Fruit fly (Drosophila melanogaster) whole organism, embryonic: ENCODE measurements around the gene Nxf3.

ENCODE experiments used
- Ada2b ChIP-seq: fragments of 200-800 bp; sonication (Bioruptor generic); IDR thresholded peaks from 2 replicates; pipeline ENCODE4 v1.3.6; 2022; ENCODE audit warnings: missing biosample characterization, missing genetic modification characterization
- Blimp-1 ChIP-seq: fragments of 200-800 bp; sonication (Bioruptor generic); optimal IDR thresholded peaks from 3 replicates; lab custom pipeline; 2018; ENCODE audit warnings: missing biosample characterization, missing genetic modification characterization, mild to moderate bottlenecking, moderate library complexity, missing genetic modification reagents
- CG10274 ChIP-seq: fragments of 200-800 bp; sonication (Bioruptor generic); optimal IDR thresholded peaks from 3 replicates; lab custom pipeline; 2017; ENCODE audit warnings: missing biosample characterization, mild to moderate bottlenecking, missing genetic modification characterization
- CG10366 ChIP-seq: fragments of 200-800 bp; sonication (Bioruptor generic); IDR thresholded peaks from 2 replicates; pipeline ENCODE4 v1.3.6; 2022; ENCODE audit warnings: missing biosample characterization, missing genetic modification characterization
- CG10543 ChIP-seq: fragments of 200-800 bp; sonication (Bioruptor generic); optimal IDR thresholded peaks from 3 replicates; lab custom pipeline; 2017; ENCODE audit warnings: missing biosample characterization, mild to moderate bottlenecking, missing genetic modification characterization, moderate library complexity
- CG10959 ChIP-seq: fragments of 200-800 bp; sonication (Bioruptor generic); IDR thresholded peaks from 2 replicates; pipeline ENCODE4 v1.3.6; 2022; ENCODE audit warnings: missing biosample characterization, missing genetic modification characterization
- CG11247 ChIP-seq: fragments of 200-800 bp; sonication (Bioruptor generic); IDR thresholded peaks from 2 replicates; pipeline ENCODE4 v1.3.6; 2022; ENCODE audit warnings: missing biosample characterization, missing genetic modification characterization
- CG11695 ChIP-seq: fragments of 200-800 bp; sonication (Bioruptor generic); IDR thresholded peaks from 3 replicates; pipeline ENCODE4 v1.3.6; 2022; ENCODE audit warnings: missing biosample characterization, missing genetic modification characterization
- CG12155 ChIP-seq: fragments of 200-800 bp; sonication (Bioruptor generic); optimal IDR thresholded peaks from 3 replicates; lab custom pipeline; 2016; ENCODE audit warnings: missing biosample characterization, missing genetic modification characterization
- CG12659 ChIP-seq: fragments of 200-800 bp; sonication (Bioruptor generic); optimal IDR thresholded peaks from 3 replicates; lab custom pipeline; 2017; ENCODE audit warnings: mild to moderate bottlenecking, missing biosample characterization, missing genetic modification reagents, missing genetic modification characterization
- CG14441 ChIP-seq: fragments of 200-800 bp; sonication (Bioruptor generic); IDR thresholded peaks from 2 replicates; pipeline ENCODE4 v1.3.6; 2022; ENCODE audit warnings: missing biosample characterization, missing genetic modification characterization
- CG15514 ChIP-seq: fragments of 200-800 bp; sonication (Bioruptor generic); optimal IDR thresholded peaks from 3 replicates; lab custom pipeline; 2017; ENCODE audit warnings: missing biosample characterization, missing genetic modification characterization, mild to moderate bottlenecking, moderate library complexity, missing genetic modification reagents
- CG16779 ChIP-seq: fragments of 200-800 bp; sonication (Bioruptor generic); IDR thresholded peaks from 2 replicates; pipeline ENCODE4 v1.3.6; 2022; ENCODE audit warnings: missing biosample characterization, missing genetic modification characterization
- CG18476 ChIP-seq: fragments of 200-800 bp; sonication (Bioruptor generic); optimal IDR thresholded peaks from 2 replicates; lab custom pipeline; 2016; ENCODE audit warnings: missing biosample characterization, mild to moderate bottlenecking, missing genetic modification characterization
- CG32532 ChIP-seq: fragments of 200-800 bp; sonication (Bioruptor generic); IDR thresholded peaks from 2 replicates; pipeline ENCODE4 v1.3.6; 2022; ENCODE audit warnings: missing biosample characterization, missing genetic modification characterization
- CG32772 ChIP-seq: fragments of 200-800 bp; sonication (Bioruptor generic); IDR thresholded peaks from 2 replicates; pipeline ENCODE4 v1.3.6; 2022; ENCODE audit warnings: missing biosample characterization, missing genetic modification characterization
- CG4730 ChIP-seq: fragments of 200-800 bp; sonication (Bioruptor generic); IDR thresholded peaks from 2 replicates; pipeline ENCODE4 v1.3.6; 2022; ENCODE audit warnings: missing biosample characterization, missing genetic modification characterization
- CG6765 ChIP-seq: fragments of 200-800 bp; sonication (Bioruptor generic); optimal IDR thresholded peaks from 3 replicates; lab custom pipeline; 2017; ENCODE audit warnings: missing biosample characterization, mild to moderate bottlenecking, missing genetic modification characterization
- Chrac-16 ChIP-seq: fragments of 200-800 bp; sonication (Bioruptor generic); optimal IDR thresholded peaks from 3 replicates; lab custom pipeline; 2016; ENCODE audit warnings: missing biosample characterization, missing genetic modification characterization
- Dek ChIP-seq: fragments of 200-800 bp; sonication (Bioruptor generic); optimal IDR thresholded peaks from 3 replicates; lab custom pipeline; 2019; ENCODE audit warnings: missing biosample characterization, mild to moderate bottlenecking, missing genetic modification characterization, moderate library complexity
- Fer1 ChIP-seq: fragments of 200-800 bp; sonication (Bioruptor generic); optimal IDR thresholded peaks from 2 replicates; lab custom pipeline; 2017; ENCODE audit warnings: missing biosample characterization, mild to moderate bottlenecking, missing genetic modification characterization
- GATAe ChIP-seq: fragments of 200-800 bp; sonication (Bioruptor generic); conservative IDR thresholded peaks from 2 replicates; pipeline ENCODE4 v1.3.6; 2022; ENCODE audit warnings: missing biosample characterization, missing genetic modification characterization
- H2.0 ChIP-seq: fragments of 200-800 bp; sonication (Bioruptor generic); IDR thresholded peaks from 2 replicates; pipeline ENCODE4 v1.3.6; 2022; ENCODE audit warnings: missing biosample characterization, missing genetic modification characterization
- Hr3 ChIP-seq: fragments of 200-800 bp; sonication (Bioruptor generic); optimal IDR thresholded peaks from 3 replicates; lab custom pipeline; 2016; ENCODE audit warnings: missing biosample characterization, missing genetic modification characterization
- Hsf ChIP-seq: fragments of 200-800 bp; sonication (Bioruptor generic); optimal IDR thresholded peaks from 3 replicates; lab custom pipeline; 2016; ENCODE audit warnings: missing biosample characterization, missing genetic modification characterization
- Mad ChIP-seq: fragments of 200-800 bp; sonication (Bioruptor generic); optimal IDR thresholded peaks from 2 replicates; lab custom pipeline; 2016; ENCODE audit warnings: missing biosample characterization, missing genetic modification characterization
- Meics ChIP-seq: fragments of 200-800 bp; sonication (Bioruptor generic); optimal IDR thresholded peaks from 2 replicates; lab custom pipeline; 2017; ENCODE audit warnings: missing biosample characterization, mild to moderate bottlenecking, missing genetic modification characterization
- Mrtf ChIP-seq: fragments of 200-800 bp; sonication (Bioruptor generic); IDR thresholded peaks from 3 replicates; pipeline ENCODE4 v1.3.6; 2022; ENCODE audit warnings: missing biosample characterization, missing genetic modification characterization
- Nf-YA ChIP-seq: fragments of 200-800 bp; sonication (Bioruptor generic); IDR thresholded peaks from 2 replicates; pipeline ENCODE4 v1.3.6; 2022; ENCODE audit warnings: missing biosample characterization, missing genetic modification characterization
- Oaz ChIP-seq: fragments of 200-800 bp; sonication (Bioruptor generic); IDR thresholded peaks from 2 replicates; pipeline ENCODE4 v1.3.6; 2022; ENCODE audit warnings: missing biosample characterization, missing genetic modification characterization
- Sox100B ChIP-seq: fragments of 200-800 bp; sonication (Bioruptor generic); optimal IDR thresholded peaks from 3 replicates; lab custom pipeline; 2018; ENCODE audit warnings: missing biosample characterization, mild to moderate bottlenecking, missing genetic modification characterization
- bsh ChIP-seq, 2 experiments: fragments of 200-800 bp; sonication (Bioruptor generic); optimal IDR thresholded peaks; 2 replicates each; lab custom pipeline; 2017 to 2018; ENCODE audit warnings: mild to moderate bottlenecking in 2 of 2, missing biosample characterization in 2 of 2, missing genetic modification characterization in 2 of 2, moderate library complexity in 1 of 2
- crc ChIP-seq: fragments of 200-800 bp; sonication (Bioruptor generic); optimal IDR thresholded peaks from 2 replicates; lab custom pipeline; 2016; ENCODE audit warnings: missing biosample characterization, missing genetic modification characterization
- dmrt11E ChIP-seq: fragments of 200-800 bp; sonication (Bioruptor generic); optimal IDR thresholded peaks from 3 replicates; lab custom pipeline; 2018; ENCODE audit warnings: missing biosample characterization, mild to moderate bottlenecking, missing genetic modification characterization, moderate library complexity
- gce ChIP-seq: fragments of 200-800 bp; sonication (Bioruptor generic); IDR thresholded peaks from 3 replicates; pipeline ENCODE4 v1.3.6; 2022; ENCODE audit warnings: missing biosample characterization, missing genetic modification characterization
- grau ChIP-seq: fragments of 200-800 bp; optimal IDR thresholded peaks from 3 replicates; lab custom pipeline; 2019; ENCODE audit warnings: missing biosample characterization, mild to moderate bottlenecking, missing genetic modification characterization, moderate library complexity
- gt ChIP-seq: fragments of 200-800 bp; sonication (Bioruptor generic); IDR thresholded peaks from 2 replicates; pipeline ENCODE4 v1.3.6; 2022; ENCODE audit warnings: missing biosample characterization, missing genetic modification characterization
- odd ChIP-seq: fragments of 200-800 bp; sonication (Bioruptor generic); optimal IDR thresholded peaks from 2 replicates; lab custom pipeline; 2017; ENCODE audit warnings: missing biosample characterization, mild to moderate bottlenecking, missing genetic modification characterization
- otp ChIP-seq: fragments of 200-800 bp; sonication (Bioruptor generic); IDR thresholded peaks from 3 replicates; pipeline ENCODE4, ENCODE4 v1.3.6; 2022; ENCODE audit warnings: missing biosample characterization, missing genetic modification characterization
- pfk ChIP-seq: fragments of 200-800 bp; sonication (Bioruptor generic); optimal IDR thresholded peaks from 2 replicates; lab custom pipeline; 2018; ENCODE audit warnings: missing biosample characterization, mild to moderate bottlenecking, missing genetic modification characterization, moderate library complexity
- psq ChIP-seq: fragments of 200-800 bp; sonication (Bioruptor generic); optimal IDR thresholded peaks from 2 replicates; lab custom pipeline; 2017; ENCODE audit warnings: missing biosample characterization, missing genetic modification characterization
- sens ChIP-seq: fragments of 200-800 bp; sonication (Bioruptor generic); peaks from one replicate; lab custom pipeline; 2016; ENCODE audit warnings: missing biosample characterization, missing genetic modification characterization
- slbo ChIP-seq: fragments of 200-800 bp; sonication (Bioruptor generic); IDR thresholded peaks from 2 replicates; pipeline ENCODE4 v1.3.6; 2022; ENCODE audit warnings: missing biosample characterization, missing genetic modification characterization
- sob ChIP-seq: fragments of 200-800 bp; sonication (Bioruptor generic); IDR thresholded peaks from 2 replicates; pipeline ENCODE4 v1.3.6; 2022; ENCODE audit warnings: missing biosample characterization, missing genetic modification characterization
- unc-4 ChIP-seq: fragments of 200-800 bp; sonication (Bioruptor generic); IDR thresholded peaks from 2 replicates; pipeline ENCODE4 v1.3.6; 2022; ENCODE audit warnings: missing biosample characterization, missing genetic modification characterization; ENCODE audit not compliant: partially characterized antibody
- unpg ChIP-seq: fragments of 200-800 bp; sonication (Bioruptor generic); optimal IDR thresholded peaks from 3 replicates; lab custom pipeline; 2018; ENCODE audit warnings: missing biosample characterization, mild to moderate bottlenecking, missing genetic modification characterization, moderate library complexity
- zfh1 ChIP-seq: fragments of 200-800 bp; sonication (Bioruptor generic); IDR thresholded peaks from 3 replicates; pipeline ENCODE4 v1.3.6; 2022; ENCODE audit warnings: missing biosample characterization, missing genetic modification characterization

The Nxf3 gene

dm6 chr3L:13923332-13924272 lies 41.4 kb upstream of the Nxf3 start (continued):
- TF ChIP-seq odd (GFP tag; lab: Kevin White, UChicago), result peak; percentile 2
- TF ChIP-seq slbo (GFP tag; lab: Robert Waterston, UW), result peak; percentile 87
- peak; percentile 68; the same call in 1 of the 3 replicates for TF ChIP-seq Mrtf (GFP tag; lab: Robert Waterston, UW)
- peak; percentile 56 for TF ChIP-seq grau (tag; lab: Kevin White, UChicago)
- TF ChIP-seq unpg (GFP tag; lab: Kevin White, UChicago), result peak; percentile 60
- peak; percentile 46; the same call in 1 of the 3 replicates for TF ChIP-seq zfh1
- peak in 1 of 2 experiments; percentile 70 for TF ChIP-seq bsh (GFP tag; optimal IDR thresholded peaks at IDR 0.05; lab: Kevin White, UChicago)
- TF ChIP-seq Nf-YA (GFP tag; lab: Robert Waterston, UW), result 0 out of 2 replicates have a peak, but pooled peaks have one; percentile 6
- peak; percentile 62; the same call in 1 of the 2 replicates for TF ChIP-seq GATAe (GFP tag; lab: Robert Waterston, UW)
- TF ChIP-seq CG6765 (GFP tag; lab: Kevin White, UChicago), result peak; percentile 63
- TF ChIP-seq CG32772 (GFP tag; lab: Robert Waterston, UW), result peak; percentile 68
- TF ChIP-seq Blimp-1 (GFP tag; lab: Kevin White, UChicago), result peak; percentile 74
- 0 out of 2 replicates have a peak, but pooled peaks have one; percentile 37 for TF ChIP-seq CG10959 (GFP tag; lab: Robert Waterston, UW)
- peak; percentile 61 for TF ChIP-seq Dek
- 0 out of 3 replicates have a peak, but pooled peaks have one; percentile 16 for TF ChIP-seq gce
- TF ChIP-seq CG10366 (GFP tag; lab: Robert Waterston, UW), result peak; percentile 38; the same call in 1 of the 2 replicates
- peak; percentile 27 for TF ChIP-seq Hr3
- TF ChIP-seq unc-4 (GFP tag; lab: Robert Waterston, UW), result no peak
- no peak for TF ChIP-seq psq (GFP tag; lab: Kevin White, UChicago)
- peak; percentile 14 for TF ChIP-seq Chrac-16 (GFP tag; lab: Kevin White, UChicago)
- no peak for TF ChIP-seq crc
- TF ChIP-seq Oaz (GFP tag; lab: Robert Waterston, UW), result 0 out of 2 replicates have a peak, but pooled peaks have one; percentile 8
- TF ChIP-seq CG15514 (GFP tag; lab: Kevin White, UChicago), result peak; percentile 36
- peak; percentile 61 for TF ChIP-seq CG18476 (GFP tag; lab: Kevin White, UChicago)
- no peak for TF ChIP-seq CG10543 (GFP tag; lab: Kevin White, UChicago)
- peak; percentile 77 for TF ChIP-seq CG11247 (GFP tag; lab: Robert Waterston, UW)
- peak; percentile 7 for TF ChIP-seq CG10274 (GFP tag; lab: Kevin White, UChicago)
- peak; percentile 93 for TF ChIP-seq CG32532 (GFP tag; lab: Robert Waterston, UW)
- peak; percentile 41 for TF ChIP-seq Fer1 (GFP tag; lab: Kevin White, UChicago)
- peak; percentile 54 for TF ChIP-seq CG4730
- TF ChIP-seq Meics (GFP tag; lab: Kevin White, UChicago), result peak; percentile 70
- no peak for TF ChIP-seq Mad (GFP tag; lab: Kevin White, UChicago)
- 0 out of 2 replicates have a peak, but pooled peaks have one; percentile 60 for TF ChIP-seq CG16779 (GFP tag; lab: Robert Waterston, UW)
- no peak; the same call in 1 of the 2 replicates for TF ChIP-seq gt (GFP tag; lab: Robert Waterston, UW)
- peak; percentile 84 for TF ChIP-seq sob
- peak; percentile 49 for TF ChIP-seq Hsf
- peak; percentile 54 for TF ChIP-seq Ada2b (GFP tag; lab: Robert Waterston, UW)
- TF ChIP-seq Sox100B (GFP tag; lab: Kevin White, UChicago), result peak; percentile 21
- peak; percentile 10 for TF ChIP-seq dmrt11E (tag; lab: Kevin White, UChicago)
- peak; percentile 24 for TF ChIP-seq CG12155
- peak; percentile 28 for TF ChIP-seq CG12659
- TF ChIP-seq pfk, result no peak
- peak; percentile 77 for TF ChIP-seq CG11695
- TF ChIP-seq sens (GFP tag; lab: Kevin White, UChicago), result peak; percentile 92
- TF ChIP-seq otp (GFP tag; lab: Robert Waterston, UW), result 0 out of 3 replicates have a peak, but pooled peaks have one; percentile 18
- 0 out of 2 replicates have a peak, but pooled peaks have one; percentile 14 for TF ChIP-seq H2.0 (GFP tag; lab: Robert Waterston, UW)
- peak; percentile 69 for TF ChIP-seq CG14441 (GFP tag; lab: Robert Waterston, UW)
